Comparison of ENCODE assay signal across 1 fruit fly cellular context in genomic region chr3L:20798325-20798846, dm6.
TF ChIP-seq lines count a peak whose summit lies in the region.

Gene CG3698 (minus strand): TSS chr3L:20798375.
Gene tzn (plus strand): TSS chr3L:20798645.

TF ChIP-seq in whole organism, embryonic, 481 proteins besides CTCF, POLR2A, EP300 and RAD21 (continued from another document and continues in another):
- TF ChIP-seq Med (GFP tag; lab: Kevin White, UChicago) = peak; percentile 99
- TF ChIP-seq NFAT (GFP tag; IDR thresholded peaks at IDR 0.05; lab: Robert Waterston, UW) = peak; percentile 97
- no peak for TF ChIP-seq CG17568 (GFP tag; optimal IDR thresholded peaks at IDR 0.05; lab: Kevin White, UChicago)
- no peak for TF ChIP-seq CG7839 (tag; optimal IDR thresholded peaks at IDR 0.05; lab: Kevin White, UChicago)
- TF ChIP-seq ranshi (GFP tag; IDR thresholded peaks at IDR 0.05; lab: Robert Waterston, UW) = peak; percentile 94
- peak; percentile 72 for TF ChIP-seq CG16863 (GFP tag; optimal IDR thresholded peaks at IDR 0.05; lab: Kevin White, UChicago)
- peak; percentile 99 for TF ChIP-seq ci (GFP tag; IDR thresholded peaks at IDR 0.05; lab: Robert Waterston, UW)
- no peak for TF ChIP-seq dmrt99B (tag; optimal IDR thresholded peaks at IDR 0.05; lab: Kevin White, UChicago)
- TF ChIP-seq CG4617 (GFP tag; optimal IDR thresholded peaks at IDR 0.05; lab: Kevin White, UChicago; ENCODE audit: borderline replicate concordance) = peak; percentile 89
- TF ChIP-seq CG15073 (GFP tag; optimal IDR thresholded peaks at IDR 0.05; lab: Kevin White, UChicago) = peak; percentile 52
- TF ChIP-seq crp (GFP tag; optimal IDR thresholded peaks at IDR 0.05; lab: Kevin White, UChicago) = peak in 1 of 2 experiments; percentile 66
- no peak for TF ChIP-seq ab (GFP tag; optimal IDR thresholded peaks at IDR 0.05; lab: Kevin White, UChicago)
- no peak; the same call in 2 of the 3 replicates for TF ChIP-seq CG11093 (GFP tag; IDR thresholded peaks at IDR 0.05; lab: Robert Waterston, UW)
- TF ChIP-seq eve (GFP tag; optimal IDR thresholded peaks at IDR 0.05; lab: Kevin White, UChicago) = no peak
- TF ChIP-seq chinmo (GFP tag; IDR thresholded peaks at IDR 0.05; lab: Robert Waterston, UW; ENCODE audit: partially characterized antibody) = no peak
- peak; percentile 90 for TF ChIP-seq CG17802 (tag; optimal IDR thresholded peaks at IDR 0.05; lab: Kevin White, UChicago)
- peak; percentile 66 for TF ChIP-seq CG30020 (tag; optimal IDR thresholded peaks at IDR 0.05; lab: Kevin White, UChicago)
- TF ChIP-seq BtbVII (GFP tag; optimal IDR thresholded peaks at IDR 0.05; lab: Kevin White, UChicago) = peak; percentile 89
- TF ChIP-seq Dbx (GFP tag; IDR thresholded peaks at IDR 0.05; lab: Robert Waterston, UW) = peak; percentile 93
- TF ChIP-seq CG2678 (tag; optimal IDR thresholded peaks at IDR 0.05; lab: Kevin White, UChicago) = no peak
- TF ChIP-seq B-H1 (GFP tag; IDR thresholded peaks at IDR 0.05; lab: Robert Waterston, UW) = peak; percentile 87
- TF ChIP-seq CG8089 (GFP tag; optimal IDR thresholded peaks at IDR 0.05; lab: Kevin White, UChicago) = peak; percentile 86
- TF ChIP-seq ems (GFP tag; optimal IDR thresholded peaks at IDR 0.05; lab: Kevin White, UChicago) = peak; percentile 82
- no peak for TF ChIP-seq odd (GFP tag; optimal IDR thresholded peaks at IDR 0.05; lab: Kevin White, UChicago)
- peak; percentile 93 for TF ChIP-seq ewg (GFP tag; optimal IDR thresholded peaks at IDR 0.05; lab: Kevin White, UChicago)
- peak; percentile 39 for TF ChIP-seq zf30C (GFP tag; optimal IDR thresholded peaks at IDR 0.05; lab: Kevin White, UChicago)
- peak; percentile 79 for TF ChIP-seq CG12236 (GFP tag; optimal IDR thresholded peaks at IDR 0.05; lab: Kevin White, UChicago)
- TF ChIP-seq btn (GFP tag; optimal IDR thresholded peaks at IDR 0.05; lab: Kevin White, UChicago) = peak; percentile 71
- TF ChIP-seq CG18619 (GFP tag; optimal IDR thresholded peaks at IDR 0.05; lab: Kevin White, UChicago) = peak; percentile 96
- peak; percentile 82 for TF ChIP-seq CG1602 (GFP tag; optimal IDR thresholded peaks at IDR 0.05; lab: Kevin White, UChicago)
- TF ChIP-seq ac (GFP tag; optimal IDR thresholded peaks at IDR 0.05; lab: Kevin White, UChicago) = peak; percentile 93
- TF ChIP-seq sob (GFP tag; IDR thresholded peaks at IDR 0.05; lab: Robert Waterston, UW) = peak; percentile 97
- TF ChIP-seq prd (optimal IDR thresholded peaks at IDR 0.05; lab: Kevin White, UChicago) = no peak
- TF ChIP-seq prd (GFP tag; IDR thresholded peaks at IDR 0.05; lab: Robert Waterston, UW) = peak; percentile 85
- peak; percentile 92 for TF ChIP-seq E2f1 (GFP tag; IDR thresholded peaks at IDR 0.05; lab: Robert Waterston, UW)
- peak; percentile 97 for TF ChIP-seq CG10209 (GFP tag; optimal IDR thresholded peaks at IDR 0.05; lab: Kevin White, UChicago)
- TF ChIP-seq CG12219 (GFP tag; optimal IDR thresholded peaks at IDR 0.05; lab: Kevin White, UChicago) = peak; percentile 88
- peak; percentile 52 for TF ChIP-seq jumu (GFP tag; optimal IDR thresholded peaks at IDR 0.05; lab: Kevin White, UChicago)
- peak; percentile 96 for TF ChIP-seq Fer1 (GFP tag; optimal IDR thresholded peaks at IDR 0.05; lab: Kevin White, UChicago)
- peak; percentile 80 for TF ChIP-seq CG9215 (GFP tag; IDR thresholded peaks at IDR 0.05; lab: Robert Waterston, UW)
- TF ChIP-seq vvl (GFP tag; IDR thresholded peaks at IDR 0.05; lab: Robert Waterston, UW) = peak; percentile 97
- peak; percentile 85 for TF ChIP-seq nerfin-1 (tag; optimal IDR thresholded peaks at IDR 0.05; lab: Kevin White, UChicago)
- TF ChIP-seq chn (GFP tag; optimal IDR thresholded peaks at IDR 0.05; lab: Kevin White, UChicago) = peak; percentile 87
- TF ChIP-seq knrl (GFP tag; IDR thresholded peaks at IDR 0.05; lab: Robert Waterston, UW; ENCODE audit: partially characterized antibody) = no peak; the same call in 2 of the 3 replicates
- peak; percentile 89 for TF ChIP-seq CHES-1-like (GFP tag; optimal IDR thresholded peaks at IDR 0.05; lab: Kevin White, UChicago)
- peak; percentile 73 for TF ChIP-seq CG12299 (tag; optimal IDR thresholded peaks at IDR 0.05; lab: Kevin White, UChicago)
- peak; percentile 81 for TF ChIP-seq pzg (GFP tag; optimal IDR thresholded peaks at IDR 0.05; lab: Kevin White, UChicago)
- TF ChIP-seq Scr (GFP tag; IDR thresholded peaks at IDR 0.05; lab: Robert Waterston, UW; ENCODE audit: partially characterized antibody) = no peak
- TF ChIP-seq CG10565 (GFP tag; optimal IDR thresholded peaks at IDR 0.05; lab: Kevin White, UChicago) = peak; percentile 75
- peak; percentile 83 for TF ChIP-seq dimm (GFP tag; IDR thresholded peaks at IDR 0.05; lab: Robert Waterston, UW)
- TF ChIP-seq oc (tag; optimal IDR thresholded peaks at IDR 0.05; lab: Kevin White, UChicago) = no peak
- no peak for TF ChIP-seq CG5180 (GFP tag; optimal IDR thresholded peaks at IDR 0.05; lab: Kevin White, UChicago)
- peak; percentile 47; the same call in 1 of the 2 replicates for TF ChIP-seq Drgx (GFP tag; IDR thresholded peaks at IDR 0.05; lab: Robert Waterston, UW)
- peak; percentile 84 for TF ChIP-seq Hey (tag; optimal IDR thresholded peaks at IDR 0.05; lab: Kevin White, UChicago)
- no peak for TF ChIP-seq sd (tag; optimal IDR thresholded peaks at IDR 0.05; lab: Kevin White, UChicago)
- TF ChIP-seq Tbp (GFP tag; optimal IDR thresholded peaks at IDR 0.05; lab: Kevin White, UChicago) = no peak
- peak; percentile 89 for TF ChIP-seq dmrt11E (tag; optimal IDR thresholded peaks at IDR 0.05; lab: Kevin White, UChicago)
- TF ChIP-seq CG3163 (GFP tag; optimal IDR thresholded peaks at IDR 0.05; lab: Kevin White, UChicago) = peak; percentile 58
- TF ChIP-seq Hr3 (GFP tag; optimal IDR thresholded peaks at IDR 0.05; lab: Kevin White, UChicago) = peak; percentile 87
- TF ChIP-seq NC2α (GFP tag; optimal IDR thresholded peaks at IDR 0.05; lab: Kevin White, UChicago) = peak; percentile 66
- peak; percentile 89 for TF ChIP-seq CG13123 (GFP tag; optimal IDR thresholded peaks at IDR 0.05; lab: Kevin White, UChicago)
- TF ChIP-seq CG43689 (GFP tag; IDR thresholded peaks at IDR 0.05; lab: Robert Waterston, UW) = peak; percentile 94
- no peak for TF ChIP-seq CG1832 (GFP tag; optimal IDR thresholded peaks at IDR 0.05; lab: Kevin White, UChicago)
- no peak for TF ChIP-seq CG13894 (tag; optimal IDR thresholded peaks at IDR 0.05; lab: Kevin White, UChicago)
- TF ChIP-seq bigmax (GFP tag; optimal IDR thresholded peaks at IDR 0.05; lab: Kevin White, UChicago) = peak; percentile 76
- TF ChIP-seq psq (GFP tag; optimal IDR thresholded peaks at IDR 0.05; lab: Kevin White, UChicago) = peak; percentile 87
- TF ChIP-seq CG9932 (GFP tag; IDR thresholded peaks at IDR 0.05; lab: Robert Waterston, UW) = peak; percentile 86; the same call in 1 of the 2 replicates
- peak; percentile 88 for TF ChIP-seq CG6654 (GFP tag; optimal IDR thresholded peaks at IDR 0.05; lab: Kevin White, UChicago)
- TF ChIP-seq sna (GFP tag; IDR thresholded peaks at IDR 0.05; lab: Robert Waterston, UW; ENCODE audit: partially characterized antibody) = no peak
- TF ChIP-seq CG2199 (GFP tag; IDR thresholded peaks at IDR 0.05; lab: Robert Waterston, UW) = peak; percentile 97
- no peak for TF ChIP-seq h (optimal IDR thresholded peaks at IDR 0.05; lab: Kevin White, UChicago)
- TF ChIP-seq caup (GFP tag; optimal IDR thresholded peaks at IDR 0.05; lab: Kevin White, UChicago; ENCODE audit: severe bottlenecking) = peak; percentile 98
- TF ChIP-seq CrebB (tag; optimal IDR thresholded peaks at IDR 0.05; lab: Kevin White, UChicago) = peak; percentile 90
- TF ChIP-seq pum (GFP tag; optimal IDR thresholded peaks at IDR 0.05; lab: Kevin White, UChicago) = peak; percentile 66
- TF ChIP-seq CG7745 (tag; optimal IDR thresholded peaks at IDR 0.05; lab: Kevin White, UChicago) = no peak
- TF ChIP-seq Spps (tag; optimal IDR thresholded peaks at IDR 0.05; lab: Kevin White, UChicago) = peak; percentile 79
- TF ChIP-seq CG2129 (GFP tag; IDR thresholded peaks at IDR 0.05; lab: Robert Waterston, UW; ENCODE audit: partially characterized antibody) = no peak
- TF ChIP-seq phol (tag; optimal IDR thresholded peaks at IDR 0.05; lab: Kevin White, UChicago) = peak; percentile 94
- peak; percentile 85 for TF ChIP-seq slp2 (GFP tag; optimal IDR thresholded peaks at IDR 0.05; lab: Kevin White, UChicago)
- no peak for TF ChIP-seq Sin3A (optimal IDR thresholded peaks at IDR 0.05; lab: Kevin White, UChicago)
- peak; percentile 95 for TF ChIP-seq CG8290 (GFP tag; optimal IDR thresholded peaks at IDR 0.05; lab: Kevin White, UChicago)
- TF ChIP-seq CG8290 (tag; optimal IDR thresholded peaks at IDR 0.05; lab: Kevin White, UChicago) = peak in 1 of 2 experiments; percentile 91
- peak; percentile 93 for TF ChIP-seq gce (GFP tag; IDR thresholded peaks at IDR 0.05; lab: Robert Waterston, UW)
- TF ChIP-seq CG2120 (GFP tag; optimal IDR thresholded peaks at IDR 0.05; lab: Kevin White, UChicago) = peak; percentile 63
- peak; percentile 76 for TF ChIP-seq sima (GFP tag; optimal IDR thresholded peaks at IDR 0.05; lab: Kevin White, UChicago)
- no peak for TF ChIP-seq fru (optimal IDR thresholded peaks at IDR 0.05; lab: Kevin White, UChicago)
- TF ChIP-seq CG14860 (GFP tag; IDR thresholded peaks at IDR 0.05; lab: Robert Waterston, UW; ENCODE audit: partially characterized antibody) = 0 out of 3 replicates have a peak, but pooled peaks have one; percentile 29
- peak; percentile 95 for TF ChIP-seq CG17328 (GFP tag; IDR thresholded peaks at IDR 0.05; lab: Robert Waterston, UW)
- TF ChIP-seq Aef1 (GFP tag; IDR thresholded peaks at IDR 0.05; lab: Robert Waterston, UW) = peak; percentile 89
- TF ChIP-seq CG9876 (GFP tag; optimal IDR thresholded peaks at IDR 0.05; lab: Kevin White, UChicago) = peak; percentile 95
- peak; percentile 87 for TF ChIP-seq CG16815 (GFP tag; optimal IDR thresholded peaks at IDR 0.05; lab: Kevin White, UChicago)
- peak; percentile 14; the same call in 1 of the 2 replicates for TF ChIP-seq hbn (GFP tag; IDR thresholded peaks at IDR 0.05; lab: Robert Waterston, UW; ENCODE audit: partially characterized antibody)
- peak; percentile 98 for TF ChIP-seq CG11456 (GFP tag; IDR thresholded peaks at IDR 0.05; lab: Robert Waterston, UW)
- peak; percentile 72 for TF ChIP-seq CG11696 (GFP tag; IDR thresholded peaks at IDR 0.05; lab: Robert Waterston, UW)
- TF ChIP-seq CG6683 (GFP tag; optimal IDR thresholded peaks at IDR 0.05; lab: Kevin White, UChicago) = peak; percentile 92
- TF ChIP-seq C15 (GFP tag; IDR thresholded peaks at IDR 0.05; lab: Robert Waterston, UW) = peak; percentile 92
- peak; percentile 56 for TF ChIP-seq kay (GFP tag; optimal IDR thresholded peaks at IDR 0.05; lab: Kevin White, UChicago)
- TF ChIP-seq Asciz (GFP tag; optimal IDR thresholded peaks at IDR 0.05; lab: Kevin White, UChicago) = peak; percentile 94
- peak; percentile 89 for TF ChIP-seq Hsf (GFP tag; optimal IDR thresholded peaks at IDR 0.05; lab: Kevin White, UChicago)
- TF ChIP-seq ken (GFP tag; IDR thresholded peaks at IDR 0.05; lab: Robert Waterston, UW) = peak; percentile 95
- TF ChIP-seq CG30431 (GFP tag; optimal IDR thresholded peaks at IDR 0.05; lab: Kevin White, UChicago) = peak; percentile 96
- peak; percentile 82 for TF ChIP-seq emc (GFP tag; optimal IDR thresholded peaks at IDR 0.05; lab: Kevin White, UChicago)
- TF ChIP-seq CG15269 (tag; optimal IDR thresholded peaks at IDR 0.05; lab: Kevin White, UChicago) = no peak
- peak; percentile 97 for TF ChIP-seq Meics (GFP tag; optimal IDR thresholded peaks at IDR 0.05; lab: Kevin White, UChicago)
- TF ChIP-seq HLH3B (GFP tag; IDR thresholded peaks at IDR 0.05; lab: Robert Waterston, UW) = peak; percentile 92
- peak; percentile 80 for TF ChIP-seq CG10321 (GFP tag; IDR thresholded peaks at IDR 0.05; lab: Robert Waterston, UW)
- TF ChIP-seq Antp (GFP tag; optimal IDR thresholded peaks at IDR 0.05; lab: Kevin White, UChicago) = peak; percentile 69
- TF ChIP-seq Neu2 (GFP tag; optimal IDR thresholded peaks at IDR 0.05; lab: Kevin White, UChicago; ENCODE audit: borderline replicate concordance) = no peak
- TF ChIP-seq sisA (GFP tag; IDR thresholded peaks at IDR 0.05; lab: Robert Waterston, UW) = peak; percentile 85
- no peak for TF ChIP-seq Doc3 (GFP tag; IDR thresholded peaks at IDR 0.05; lab: Robert Waterston, UW; ENCODE audit: partially characterized antibody)
- TF ChIP-seq dm (GFP tag; optimal IDR thresholded peaks at IDR 0.05; lab: Kevin White, UChicago) = peak; percentile 85
- peak; percentile 91 for TF ChIP-seq H2.0 (GFP tag; IDR thresholded peaks at IDR 0.05; lab: Robert Waterston, UW)
- no peak for TF ChIP-seq Bgb (GFP tag; IDR thresholded peaks at IDR 0.05; lab: Robert Waterston, UW; ENCODE audit: partially characterized antibody)
- peak; percentile 81; the same call in 1 of the 2 replicates for TF ChIP-seq seq (GFP tag; IDR thresholded peaks at IDR 0.05; lab: Robert Waterston, UW)
- peak; percentile 90 for TF ChIP-seq CG10147 (GFP tag; optimal IDR thresholded peaks at IDR 0.05; lab: Kevin White, UChicago)
- no peak for TF ChIP-seq Deaf1 (tag; optimal IDR thresholded peaks at IDR 0.05; lab: Kevin White, UChicago)
- TF ChIP-seq gt (GFP tag; IDR thresholded peaks at IDR 0.05; lab: Robert Waterston, UW) = peak; percentile 89
- TF ChIP-seq CG33213 (GFP tag; optimal IDR thresholded peaks at IDR 0.05; lab: Kevin White, UChicago) = peak; percentile 95
- TF ChIP-seq CG17612 (GFP tag; IDR thresholded peaks at IDR 0.05; lab: Robert Waterston, UW) = peak; percentile 78; the same call in 1 of the 2 replicates
- peak; percentile 96 for TF ChIP-seq CG9817 (tag; optimal IDR thresholded peaks at IDR 0.05; lab: Kevin White, UChicago)
- no peak for TF ChIP-seq hkb (optimal IDR thresholded peaks at IDR 0.05; lab: Kevin White, UChicago)
- peak; percentile 93 for TF ChIP-seq hkb (GFP tag; IDR thresholded peaks at IDR 0.05; lab: Robert Waterston, UW)
- no peak for TF ChIP-seq CG6791 (GFP tag; IDR thresholded peaks at IDR 0.05; lab: Robert Waterston, UW; ENCODE audit: partially characterized antibody)
- TF ChIP-seq Six4 (GFP tag; optimal IDR thresholded peaks at IDR 0.05; lab: Kevin White, UChicago) = peak; percentile 96
- peak; percentile 78; the same call in 2 of the 3 replicates for TF ChIP-seq CG7357 (GFP tag; IDR thresholded peaks at IDR 0.05; lab: Robert Waterston, UW)
- TF ChIP-seq crol (GFP tag; IDR thresholded peaks at IDR 0.05; lab: Robert Waterston, UW) = peak; percentile 54
- peak; percentile 91 for TF ChIP-seq Ptx1 (GFP tag; IDR thresholded peaks at IDR 0.05; lab: Robert Waterston, UW)
- TF ChIP-seq slou (GFP tag; optimal IDR thresholded peaks at IDR 0.05; lab: Kevin White, UChicago) = peak; percentile 89
- TF ChIP-seq Fer2 (tag; optimal IDR thresholded peaks at IDR 0.05; lab: Kevin White, UChicago) = peak; percentile 91
- TF ChIP-seq HLH54F (GFP tag; optimal IDR thresholded peaks at IDR 0.05; lab: Kevin White, UChicago) = peak; percentile 81
